Worm (Caenorhabditis elegans) whole organism, late embryonic: ENCODE measurements around the gene srbc-11.

Experiments used
- K09A11.1 ChIP-seq: sonication (generic microtip); optimal IDR thresholded peaks from 2 replicates; lab custom pipeline; 2017; ENCODE audit warnings: antibody characterized with exemption, mild to moderate bottlenecking, missing genetic modification characterization, missing compliant biosample characterization; ENCODE audit not compliant: insufficient read depth
- T23F11.4 ChIP-seq: fragments of 200-800 bp; sonication (Bioruptor generic); optimal IDR thresholded peaks from 2 replicates; lab custom pipeline; 2018; ENCODE audit warnings: mild to moderate bottlenecking, missing genetic modification characterization, missing compliant biosample characterization
- ahr-1 ChIP-seq: sonication (generic microtip); optimal IDR thresholded peaks from 2 replicates; lab custom pipeline; 2016; ENCODE audit warnings: missing genetic modification characterization, missing compliant biosample characterization
- ama-1 ChIP-seq: fragments of 150-350 bp; optimal IDR thresholded peaks from 2 replicates; lab custom pipeline; 2014
- ceh-14 ChIP-seq: sonication (generic microtip); optimal IDR thresholded peaks from 2 replicates; lab custom pipeline; 2016; ENCODE audit warnings: missing genotype, missing genetic modification characterization, missing compliant biosample characterization
- ceh-18 ChIP-seq: sonication (generic microtip); optimal IDR thresholded peaks from 2 replicates; lab custom pipeline; 2016; ENCODE audit warnings: missing genetic modification characterization, missing compliant biosample characterization
- ceh-22 ChIP-seq: sonication (generic microtip); optimal IDR thresholded peaks from 2 replicates; lab custom pipeline; 2017; ENCODE audit warnings: missing biosample characterization, missing genetic modification characterization
- ceh-30 ChIP-seq: fragments of 150-350 bp; optimal IDR thresholded peaks from 2 replicates; lab custom pipeline; 2014; ENCODE audit warnings: missing biosample characterization, missing genetic modification characterization
- ceh-31 ChIP-seq: sonication (generic microtip); optimal IDR thresholded peaks from 2 replicates; lab custom pipeline; 2016; ENCODE audit warnings: missing genetic modification characterization, missing compliant biosample characterization
- ceh-45 ChIP-seq: fragments of 200-800 bp; sonication (Bioruptor generic); IDR thresholded peaks from 2 replicates; pipeline ENCODE4 v1.3.6; 2022; ENCODE audit warnings: missing genetic modification reagents, missing genetic modification characterization, missing compliant biosample characterization
- ceh-9 ChIP-seq: sonication (generic microtip); optimal IDR thresholded peaks from 2 replicates; lab custom pipeline; 2016; ENCODE audit warnings: mild to moderate bottlenecking, missing genetic modification characterization, inconsistent platforms, missing compliant biosample characterization
- dmd-4 ChIP-seq: sonication (generic microtip); optimal IDR thresholded peaks from 2 replicates; lab custom pipeline; 2016; ENCODE audit warnings: borderline replicate concordance, missing genetic modification characterization, missing compliant biosample characterization
- elt-2 ChIP-seq: sonication (generic microtip); optimal IDR thresholded peaks from 2 replicates; lab custom pipeline; 2016; ENCODE audit warnings: missing genetic modification reagents, missing genetic modification characterization, missing compliant biosample characterization
- ets-4 ChIP-seq: sonication (generic microtip); optimal IDR thresholded peaks from 2 replicates; lab custom pipeline; 2016; ENCODE audit warnings: missing genetic modification characterization, missing compliant biosample characterization
- eyg-1 ChIP-seq: sonication (generic microtip); optimal IDR thresholded peaks from 2 replicates; lab custom pipeline; 2016; ENCODE audit warnings: missing genotype, missing genetic modification characterization, missing compliant biosample characterization
- fax-1 ChIP-seq: sonication (generic microtip); optimal IDR thresholded peaks from 2 replicates; lab custom pipeline; 2016; ENCODE audit warnings: missing genotype, missing genetic modification characterization, missing compliant biosample characterization
- fkh-10 ChIP-seq: fragments of 150-350 bp; optimal IDR thresholded peaks from 2 replicates; lab custom pipeline; 2014; ENCODE audit warnings: missing biosample characterization, missing genetic modification reagents, missing genetic modification characterization
- gmeb-2 ChIP-seq: sonication (generic microtip); optimal IDR thresholded peaks from 2 replicates; lab custom pipeline; 2016; ENCODE audit warnings: missing genetic modification characterization, inconsistent platforms, missing compliant biosample characterization
- hlh-15 ChIP-seq: sonication (generic microtip); optimal IDR thresholded peaks from 2 replicates; lab custom pipeline; 2016; ENCODE audit warnings: missing genetic modification characterization, missing compliant biosample characterization
- lim-6 ChIP-seq: sonication (generic microtip); optimal IDR thresholded peaks from 2 replicates; lab custom pipeline; 2016; ENCODE audit warnings: missing genetic modification characterization, missing compliant biosample characterization
- nfya-1 ChIP-seq: sonication (generic microtip); optimal IDR thresholded peaks from 2 replicates; lab custom pipeline; 2017; ENCODE audit warnings: missing genetic modification characterization, mild to moderate bottlenecking, missing compliant biosample characterization, antibody characterized with exemption, moderate library complexity
- odd-2 ChIP-seq: sonication (generic microtip); optimal IDR thresholded peaks from 2 replicates; lab custom pipeline; 2017; ENCODE audit warnings: antibody characterized with exemption, mild to moderate bottlenecking, missing genetic modification characterization, missing compliant biosample characterization
- pax-1 ChIP-seq: fragments of 150-350 bp; optimal IDR thresholded peaks from 2 replicates; lab custom pipeline; 2014; ENCODE audit warnings: missing biosample characterization, missing genetic modification characterization
- pha-4 ChIP-seq: fragments of 150-350 bp; optimal IDR thresholded peaks from 2 replicates; lab custom pipeline; 2018; ENCODE audit warnings: missing biosample characterization, missing genetic modification reagents, missing genetic modification characterization
- pros-1 ChIP-seq: fragments of 150-350 bp; optimal IDR thresholded peaks from 2 replicates; lab custom pipeline; 2014; ENCODE audit warnings: missing biosample characterization, missing genetic modification reagents, missing genetic modification characterization
- ref-2 ChIP-seq: sonication (generic microtip); optimal IDR thresholded peaks from 2 replicates; lab custom pipeline; 2016; ENCODE audit warnings: missing genetic modification characterization, missing compliant biosample characterization
- rnt-1 ChIP-seq: sonication (generic microtip); optimal IDR thresholded peaks from 2 replicates; lab custom pipeline; 2016; ENCODE audit warnings: missing genetic modification characterization, missing compliant biosample characterization
- sdc-2 ChIP-seq: sonication (generic microtip); optimal IDR thresholded peaks from 2 replicates; lab custom pipeline; 2016; ENCODE audit warnings: missing genotype, missing genetic modification characterization, missing compliant biosample characterization
- sox-2 ChIP-seq: fragments of 200-800 bp; sonication (Bioruptor generic); IDR thresholded peaks from 2 replicates; pipeline ENCODE4 v1.3.6; 2022; ENCODE audit warnings: missing genetic modification reagents, missing genetic modification characterization, missing compliant biosample characterization
- sox-4 ChIP-seq: sonication (generic microtip); optimal IDR thresholded peaks from 2 replicates; lab custom pipeline; 2017; ENCODE audit warnings: mild to moderate bottlenecking, missing genetic modification characterization, inconsistent platforms, missing compliant biosample characterization
- syd-9 ChIP-seq: sonication (generic microtip); optimal IDR thresholded peaks from 2 replicates; lab custom pipeline; 2016; ENCODE audit warnings: mild to moderate bottlenecking, missing genetic modification characterization, moderate library complexity, missing compliant biosample characterization
- tbx-2 ChIP-seq: sonication (generic microtip); optimal IDR thresholded peaks from 2 replicates; lab custom pipeline; 2016; ENCODE audit warnings: missing genetic modification characterization, missing compliant biosample characterization
- ttx-3 ChIP-seq: sonication (generic microtip); optimal IDR thresholded peaks from 2 replicates; lab custom pipeline; 2016; ENCODE audit warnings: missing genetic modification reagents, missing genetic modification characterization, missing compliant biosample characterization
- unc-3 ChIP-seq, 2 experiments: fragments of 200-800 bp in 1 of 2; sonication (Bioruptor generic) in 1 of 2; sonication (generic microtip) in 1 of 2; conservative IDR thresholded peaks in 1 of 2; optimal IDR thresholded peaks in 1 of 2; 2 replicates each; pipeline versions ENCODE4 v1.3.6 to Lab custom; 2016 to 2022; ENCODE audit warnings: missing compliant biosample characterization in 2 of 2, missing genetic modification characterization in 2 of 2, missing genetic modification reagents in 1 of 2
- unc-55 ChIP-seq: sonication (generic microtip); optimal IDR thresholded peaks from 2 replicates; lab custom pipeline; 2017; ENCODE audit warnings: missing biosample characterization, missing genetic modification reagents, missing genetic modification characterization
- zip-5 ChIP-seq: sonication (generic microtip); optimal IDR thresholded peaks from 2 replicates; lab custom pipeline; 2016; ENCODE audit warnings: missing genetic modification characterization, missing compliant biosample characterization
- ztf-16 ChIP-seq: sonication (generic microtip); optimal IDR thresholded peaks from 2 replicates; lab custom pipeline; 2017; ENCODE audit warnings: missing genetic modification characterization, missing compliant biosample characterization

The srbc-11 gene

ce11 chrV:7495189-7495588, at the start of gene srbc-11:
Gene srbc-11, minus strand, starts transcription at chrV:7495289.
- TF ChIP-seq sox-4: no peak
- TF ChIP-seq ttx-3: no peak
- TF ChIP-seq fax-1 (tag; lab: Kevin White, UChicago): no peak
- TF ChIP-seq sdc-2 (tag; lab: Kevin White, UChicago): no peak
- TF ChIP-seq pax-1 (tag; lab: Kevin White, UChicago): no peak
- TF ChIP-seq rnt-1: no peak
- no peak for TF ChIP-seq ceh-31 (tag; lab: Kevin White, UChicago)
- TF ChIP-seq ceh-30: no peak
- TF ChIP-seq ama-1 (lab: Kevin White, UChicago): no peak
- TF ChIP-seq ahr-1 (tag; lab: Kevin White, UChicago): no peak

ce11 chrV:7543728-7544127, 48.6 kb upstream of the srbc-11 start:
- TF ChIP-seq sox-4 (no peak), ceh-14 (tag; lab: Kevin White, UChicago) (no peak), elt-2 (no peak), ceh-9 (tag; lab: Kevin White, UChicago) (no peak), ceh-22 (no peak), nfya-1 (no peak), pha-4 (tag; lab: Kevin White, UChicago) (no peak), tbx-2 (tag; lab: Kevin White, UChicago) (no peak), odd-2 (tag; lab: Kevin White, UChicago) (no peak)

ce11 chrV:7539015-7539414, 43.9 kb upstream of the srbc-11 start, which contains the start of gene srh-268:
Gene srh-268, plus strand, starts transcription at chrV:7539315.
- no peak for TF ChIP-seq dmd-4
- TF ChIP-seq K09A11.1 (tag; lab: Kevin White, UChicago): no peak
- no peak for TF ChIP-seq pha-4 (tag; lab: Kevin White, UChicago)
- TF ChIP-seq fkh-10: no peak
- TF ChIP-seq ets-4 (tag; lab: Kevin White, UChicago): no peak
- no peak for TF ChIP-seq elt-2
- TF ChIP-seq odd-2 (tag; lab: Kevin White, UChicago): no peak
- no peak for TF ChIP-seq pros-1 (tag; lab: Kevin White, UChicago)
- TF ChIP-seq syd-9 (tag; lab: Kevin White, UChicago): no peak
- no peak for TF ChIP-seq zip-5
- TF ChIP-seq rnt-1: no peak
- TF ChIP-seq unc-3 (GFP tag; conservative IDR thresholded peaks at IDR 0.05; lab: Robert Waterston, UW): no peak
- no peak for TF ChIP-seq unc-3 (tag; optimal IDR thresholded peaks at IDR 0.05; lab: Kevin White, UChicago)
- TF ChIP-seq ceh-18 (tag; lab: Kevin White, UChicago): no peak
- TF ChIP-seq sox-4: no peak
- TF ChIP-seq hlh-15 (tag; lab: Kevin White, UChicago): no peak
- no peak for TF ChIP-seq eyg-1 (tag; lab: Kevin White, UChicago)
- no peak for TF ChIP-seq lim-6 (tag; lab: Kevin White, UChicago)
- no peak for TF ChIP-seq unc-55
- TF ChIP-seq ref-2 (tag; lab: Kevin White, UChicago): no peak
- no peak for TF ChIP-seq sox-2 (GFP tag; lab: Robert Waterston, UW)

ce11 chrV:7538018-7538417, 42.9 kb upstream of the srbc-11 start, which contains the start of gene C54F6.12:
Gene C54F6.12, minus strand, starts transcription at chrV:7538118.
- TF ChIP-seq ztf-16 (no peak), ama-1 (lab: Kevin White, UChicago) (no peak), T23F11.4 (GFP tag; lab: Kevin White, UChicago) (no peak), unc-55 (no peak), elt-2 (no peak), ref-2 (tag; lab: Kevin White, UChicago) (no peak), ahr-1 (tag; lab: Kevin White, UChicago) (no peak), ceh-22 (no peak), ets-4 (tag; lab: Kevin White, UChicago) (no peak), fax-1 (tag; lab: Kevin White, UChicago) (no peak), gmeb-2 (no peak), ceh-45 (no peak), pros-1 (tag; lab: Kevin White, UChicago) (no peak)
